Worm (Caenorhabditis elegans): Measurements from ENCODE around the gene fat-2.

fat-2 gene

DNA sequence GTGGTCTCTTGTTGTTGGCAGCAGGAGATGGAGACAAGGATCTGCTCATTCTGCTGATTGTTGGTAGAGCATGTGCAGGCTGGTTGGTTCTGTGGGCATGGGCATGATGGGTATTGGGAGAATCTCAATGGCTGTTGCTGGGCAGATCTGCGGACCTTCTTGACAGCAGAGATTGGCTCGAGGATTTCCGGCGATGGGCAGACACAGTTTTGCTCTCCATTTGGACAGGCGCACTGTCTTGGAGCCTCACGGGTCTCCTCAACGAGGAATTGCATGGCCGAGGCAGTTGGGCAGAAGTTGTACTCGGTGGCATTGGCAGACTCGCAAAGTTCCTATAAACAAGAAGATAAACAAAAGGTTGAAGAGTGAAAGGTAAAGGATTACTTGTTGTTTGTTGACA, 6.9 kb downstream of the fat-2 start:
- TF ChIP-seq ceh-79 (tag; optimal IDR thresholded peaks at IDR 0.05): no peak
- TF ChIP-seq dox-1 (GFP tag; IDR thresholded peaks at IDR 0.05): no peak
- 0 out of 2 replicates have a peak, but pooled peaks have one; percentile 22 for TF ChIP-seq zfh-2 (GFP tag; conservative IDR thresholded peaks at IDR 0.05)
- TF ChIP-seq nhr-179 (tag; optimal IDR thresholded peaks at IDR 0.05): no peak
- no peak for TF ChIP-seq nhr-27 (tag; optimal IDR thresholded peaks at IDR 0.05)
- TF ChIP-seq B0336.3 (GFP tag; IDR thresholded peaks at IDR 0.05): no peak
- TF ChIP-seq Y56A3A.18 (GFP tag; IDR thresholded peaks at IDR 0.05): 0 out of 2 replicates have a peak, but pooled peaks have one; percentile 43
- TF ChIP-seq him-1 (tag; optimal IDR thresholded peaks at IDR 0.05): no peak
- TF ChIP-seq lsy-27 (tag; optimal IDR thresholded peaks at IDR 0.05; ENCODE audit: borderline replicate concordance, insufficient read depth): no peak
- TF ChIP-seq repo-1 (tag; optimal IDR thresholded peaks at IDR 0.05): no peak
- TF ChIP-seq ztf-28 (GFP tag; IDR thresholded peaks at IDR 0.05): no peak
- no peak for TF ChIP-seq gei-17 (GFP tag; optimal IDR thresholded peaks at IDR 0.05)
- no peak for TF ChIP-seq mes-4 (tag; optimal IDR thresholded peaks at IDR 0.05)
- no peak for TF ChIP-seq ztf-25 (GFP tag; IDR thresholded peaks at IDR 0.05)
- TF ChIP-seq atf-7 (tag; optimal IDR thresholded peaks at IDR 0.05): no peak
- no peak for TF ChIP-seq cebp-2 (GFP tag; IDR thresholded peaks at IDR 0.05)

DNA sequence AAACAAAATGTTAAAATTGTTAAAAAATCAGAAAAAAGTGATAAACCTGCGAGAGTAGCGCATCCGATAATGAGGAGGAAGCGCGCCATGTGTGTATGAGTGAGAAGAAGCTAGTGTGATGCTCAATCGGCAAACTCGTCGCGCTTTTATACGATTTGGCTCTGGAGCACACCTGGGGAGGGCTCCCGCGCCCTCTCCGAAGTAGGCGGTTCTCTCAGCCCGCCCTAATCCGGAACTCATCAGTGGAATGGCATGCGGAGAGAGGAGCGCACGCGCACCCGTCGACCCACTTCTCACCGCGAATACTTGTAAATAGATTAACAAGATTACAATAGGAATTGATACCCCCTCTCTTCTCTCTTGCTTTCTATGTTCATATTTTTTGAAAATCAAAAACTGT, 7.6 kb downstream of the fat-2 start, which contains the start of gene pqn-74:
Gene pqn-74, minus strand, starts transcription at position 122 of the 400 bp plus-strand sequence.
- TF ChIP-seq B0019.2 (GFP tag; conservative IDR thresholded peaks at IDR 0.05) (no peak), egrh-3 (GFP tag; IDR thresholded peaks at IDR 0.05) (peak; percentile 31; the same call in 1 of the 2 replicates), dpff-1 (tag; optimal IDR thresholded peaks at IDR 0.05) (no peak), let-526 (GFP tag; IDR thresholded peaks at IDR 0.05) (no peak), ama-1 (optimal IDR thresholded peaks at IDR 0.05) (no peak), ama-1 (GFP tag; optimal IDR thresholded peaks at IDR 0.05) (no peak), pbrm-1 (GFP tag; IDR thresholded peaks at IDR 0.05) (no peak), nhr-120 (GFP tag; IDR thresholded peaks at IDR 0.05) (no peak), egl-44 (GFP tag; IDR thresholded peaks at IDR 0.05) (no peak), F52B5.7 (tag; optimal IDR thresholded peaks at IDR 0.05) (peak; percentile 8), zfh-2 (GFP tag; conservative IDR thresholded peaks at IDR 0.05) (peak; percentile 69; the same call in 1 of the 2 replicates), nhr-27 (tag; optimal IDR thresholded peaks at IDR 0.05) (no peak)

- no peak for TF ChIP-seq F10E7.11 (tag; optimal IDR thresholded peaks at IDR 0.05)
- peak; percentile 43; the same call in 1 of the 2 replicates for TF ChIP-seq B0336.3 (GFP tag; IDR thresholded peaks at IDR 0.05)
- TF ChIP-seq attf-3 (GFP tag; conservative IDR thresholded peaks at IDR 0.05): no peak
- no peak for TF ChIP-seq chd-7 (tag; optimal IDR thresholded peaks at IDR 0.05)
- peak; percentile 92 for TF ChIP-seq nhr-80 (tag; optimal IDR thresholded peaks at IDR 0.05)
- TF ChIP-seq nfyb-1 (GFP tag; IDR thresholded peaks at IDR 0.05): 0 out of 2 replicates have a peak, but pooled peaks have one; percentile 29
- TF ChIP-seq sdz-38 (tag; optimal IDR thresholded peaks at IDR 0.05): no peak
- no peak for TF ChIP-seq snpc-4 (GFP tag; optimal IDR thresholded peaks at IDR 0.05)
- TF ChIP-seq snpc-4 (tag; optimal IDR thresholded peaks at IDR 0.05): peak in 1 of 4 experiments; percentile 2
- TF ChIP-seq ztf-26 (tag; optimal IDR thresholded peaks at IDR 0.05): peak; percentile 18
- no peak for TF ChIP-seq cebp-1 (GFP tag; IDR thresholded peaks at IDR 0.05)
- TF ChIP-seq cebp-1 (tag; optimal IDR thresholded peaks at IDR 0.05): peak; percentile 60
- no peak for TF ChIP-seq ztf-3 (GFP tag; optimal IDR thresholded peaks at IDR 0.05)
- TF ChIP-seq D2030.7 (GFP tag; IDR thresholded peaks at IDR 0.05): no peak
- peak; percentile 14 for TF ChIP-seq atf-7 (tag; optimal IDR thresholded peaks at IDR 0.05)
- peak; percentile 11 for TF ChIP-seq attf-5 (GFP tag; optimal IDR thresholded peaks at IDR 0.05)
- 0 out of 2 replicates have a peak, but pooled peaks have one; percentile 41 for TF ChIP-seq dox-1 (GFP tag; IDR thresholded peaks at IDR 0.05)
- TF ChIP-seq repo-1 (tag; optimal IDR thresholded peaks at IDR 0.05): no peak
These were observed 10.6 kb downstream of the fat-2 start for ce11 chrIV:13334287-13334686.

All from whole organism, young adult.